Fruit fly (Drosophila melanogaster) whole organism, embryonic: ENCODE measurements around the gene alpha-Man-Ia.

Source experiments
- CG10267 ChIP-seq: fragments of 200-800 bp; sonication (Bioruptor generic); optimal IDR thresholded peaks from 2 replicates; lab custom pipeline; 2018; ENCODE audit warnings: missing biosample characterization, mild to moderate bottlenecking, missing genetic modification characterization, moderate library complexity
- CG10543 ChIP-seq: fragments of 200-800 bp; sonication (Bioruptor generic); optimal IDR thresholded peaks from 3 replicates; lab custom pipeline; 2017; ENCODE audit warnings: missing biosample characterization, mild to moderate bottlenecking, missing genetic modification characterization, moderate library complexity
- CG11093 ChIP-seq: fragments of 200-800 bp; sonication (Bioruptor generic); IDR thresholded peaks from 3 replicates; pipeline ENCODE4 v1.3.6; 2022; ENCODE audit warnings: missing biosample characterization, missing genetic modification characterization
- CG11456 ChIP-seq: fragments of 200-800 bp; sonication (Bioruptor generic); IDR thresholded peaks from 3 replicates; pipeline ENCODE4 v1.3.6; 2022; ENCODE audit warnings: missing biosample characterization, missing genetic modification characterization
- CG12769 ChIP-seq: fragments of 200-800 bp; sonication (Bioruptor generic); optimal IDR thresholded peaks from 2 replicates; lab custom pipeline; 2019; ENCODE audit warnings: missing biosample characterization, mild to moderate bottlenecking, missing genetic modification characterization, moderate library complexity
- CG18476 ChIP-seq: fragments of 200-800 bp; sonication (Bioruptor generic); optimal IDR thresholded peaks from 2 replicates; lab custom pipeline; 2016; ENCODE audit warnings: missing biosample characterization, mild to moderate bottlenecking, missing genetic modification characterization
- CG31365 ChIP-seq: fragments of 200-800 bp; sonication (Bioruptor generic); optimal IDR thresholded peaks from 2 replicates; lab custom pipeline; 2018; ENCODE audit warnings: missing biosample characterization, mild to moderate bottlenecking, missing genetic modification characterization
- CG32532 ChIP-seq: fragments of 200-800 bp; sonication (Bioruptor generic); IDR thresholded peaks from 2 replicates; pipeline ENCODE4 v1.3.6; 2022; ENCODE audit warnings: missing biosample characterization, missing genetic modification characterization
- CG4404 ChIP-seq: fragments of 200-800 bp; sonication (Bioruptor generic); IDR thresholded peaks from 2 replicates; pipeline ENCODE4 v1.3.6; 2022; ENCODE audit warnings: missing biosample characterization, missing genetic modification characterization
- CG6854 ChIP-seq: fragments of 200-800 bp; sonication (Bioruptor generic); optimal IDR thresholded peaks from 3 replicates; lab custom pipeline; 2017; ENCODE audit warnings: missing biosample characterization, mild to moderate bottlenecking, missing genetic modification characterization
- CG7786 ChIP-seq: fragments of 200-800 bp; sonication (Bioruptor generic); optimal IDR thresholded peaks from 2 replicates; lab custom pipeline; 2016; ENCODE audit warnings: missing biosample characterization, missing genetic modification characterization
- CG7839 ChIP-seq: fragments of 200-800 bp; sonication (Bioruptor generic); optimal IDR thresholded peaks from 3 replicates; lab custom pipeline; 2018; ENCODE audit warnings: missing biosample characterization, mild to moderate bottlenecking, missing genetic modification characterization, moderate library complexity
- CG9797 ChIP-seq: fragments of 200-800 bp; sonication (Bioruptor generic); optimal IDR thresholded peaks from 3 replicates; lab custom pipeline; 2018; ENCODE audit warnings: missing biosample characterization, mild to moderate bottlenecking, missing genetic modification characterization
- CkIIα-i1 ChIP-seq: fragments of 200-800 bp; sonication (Bioruptor generic); IDR thresholded peaks from 2 replicates; pipeline ENCODE4 v1.3.6; 2022; ENCODE audit warnings: missing biosample characterization, missing genetic modification characterization
- Dfd ChIP-seq, 2 experiments: fragments of >200 bp; optimal IDR thresholded peaks; 2 replicates each; lab custom pipeline; 2017; ENCODE audit warnings: missing biosample characterization in 2 of 2, missing genetic modification characterization in 2 of 2
- Dip3 ChIP-seq: fragments of 200-800 bp; sonication (Bioruptor generic); optimal IDR thresholded peaks from 3 replicates; lab custom pipeline; 2016; ENCODE audit warnings: missing biosample characterization, missing genetic modification characterization
- Doc3 ChIP-seq: fragments of 200-800 bp; sonication (Bioruptor generic); IDR thresholded peaks from 3 replicates; pipeline ENCODE4 v1.3.6; 2022; ENCODE audit warnings: missing biosample characterization, missing genetic modification characterization; ENCODE audit not compliant: partially characterized antibody
- ERR ChIP-seq: fragments of 200-800 bp; sonication (Bioruptor generic); optimal IDR thresholded peaks from 2 replicates; lab custom pipeline; 2016; ENCODE audit warnings: missing biosample characterization, missing genetic modification characterization
- Ets97D ChIP-seq: fragments of 200-800 bp; sonication (Bioruptor generic); optimal IDR thresholded peaks from 3 replicates; lab custom pipeline; 2016; ENCODE audit warnings: missing biosample characterization, missing genetic modification characterization
- Fer1 ChIP-seq: fragments of 200-800 bp; sonication (Bioruptor generic); optimal IDR thresholded peaks from 2 replicates; lab custom pipeline; 2017; ENCODE audit warnings: missing biosample characterization, mild to moderate bottlenecking, missing genetic modification characterization
- Fer3 ChIP-seq: fragments of 200-800 bp; sonication (Bioruptor generic); optimal IDR thresholded peaks from 2 replicates; lab custom pipeline; 2018; ENCODE audit warnings: missing biosample characterization, mild to moderate bottlenecking, missing genetic modification characterization, moderate library complexity
- Hmx ChIP-seq: fragments of 200-800 bp; sonication (Bioruptor generic); optimal IDR thresholded peaks from 2 replicates; lab custom pipeline; 2016; ENCODE audit warnings: missing biosample characterization, missing genetic modification characterization
- Myb ChIP-seq: fragments of 200-800 bp; sonication (Bioruptor generic); optimal IDR thresholded peaks from 2 replicates; lab custom pipeline; 2016; ENCODE audit warnings: missing biosample characterization, missing genetic modification characterization
- NFAT ChIP-seq: fragments of 200-800 bp; sonication (Bioruptor generic); IDR thresholded peaks from 2 replicates; pipeline ENCODE4 v1.3.6; 2022; ENCODE audit warnings: missing biosample characterization, missing genetic modification characterization
- Poxn ChIP-seq: fragments of 200-800 bp; sonication (Bioruptor generic); IDR thresholded peaks from 2 replicates; pipeline ENCODE4 v1.3.6; 2022; ENCODE audit warnings: missing biosample characterization, missing genetic modification characterization
- Rfx ChIP-seq: fragments of 200-800 bp; sonication (Bioruptor generic); IDR thresholded peaks from 2 replicates; pipeline ENCODE4 v1.3.6; 2022; ENCODE audit warnings: missing biosample characterization, missing genetic modification characterization
- Rx ChIP-seq: fragments of 200-800 bp; sonication (Bioruptor generic); IDR thresholded peaks from 2 replicates; pipeline ENCODE4 v1.3.6; 2022; ENCODE audit warnings: missing biosample characterization, missing genetic modification characterization
- Sin3A ChIP-seq: fragments of >200 bp; optimal IDR thresholded peaks from 2 replicates; lab custom pipeline; 2018
- Tbp ChIP-seq: fragments of >200 bp; optimal IDR thresholded peaks from 2 replicates; lab custom pipeline; 2018; ENCODE audit warnings: missing biosample characterization, missing genetic modification characterization
- Trl ChIP-seq, 3 experiments: fragments of >200 bp in 2 of 3; fragments of 200-800 bp in 1 of 3; sonication (Bioruptor generic) in 1 of 3; optimal IDR thresholded peaks; 2 replicates in 1 of 3; 3 replicates in 2 of 3; lab custom pipeline; 2016 to 2017; ENCODE audit warnings: missing biosample characterization in 1 of 3, missing genetic modification characterization in 1 of 3
- al ChIP-seq: fragments of 200-800 bp; sonication (Bioruptor generic); IDR thresholded peaks from 2 replicates; pipeline ENCODE4 v1.3.6; 2022; ENCODE audit warnings: missing biosample characterization, missing genetic modification characterization
- bbx ChIP-seq: fragments of 200-800 bp; sonication (Bioruptor generic); IDR thresholded peaks from 2 replicates; pipeline ENCODE4 v1.3.6; 2022; ENCODE audit warnings: missing biosample characterization, missing genetic modification characterization; ENCODE audit not compliant: partially characterized antibody
- cad ChIP-seq: fragments of >200 bp; optimal IDR thresholded peaks from 2 replicates; lab custom pipeline; 2017; ENCODE audit warnings: missing biosample characterization, missing genetic modification characterization
- croc ChIP-seq: fragments of 200-800 bp; sonication (Bioruptor generic); conservative IDR thresholded peaks from 3 replicates; pipeline ENCODE4 v1.3.6; 2022; ENCODE audit warnings: missing biosample characterization, missing genetic modification characterization
- ems ChIP-seq: fragments of 200-800 bp; sonication (Bioruptor generic); optimal IDR thresholded peaks from 3 replicates; lab custom pipeline; 2016; ENCODE audit warnings: missing biosample characterization, missing genetic modification characterization
- gfzf ChIP-seq: fragments of 200-800 bp; sonication (Bioruptor generic); optimal IDR thresholded peaks from 2 replicates; lab custom pipeline; 2016; ENCODE audit warnings: missing biosample characterization, mild to moderate bottlenecking, missing genetic modification characterization, moderate library complexity
- hkb ChIP-seq, 2 experiments: fragments of 200-800 bp in 1 of 2; fragments of >200 bp in 1 of 2; sonication (Bioruptor generic) in 1 of 2; IDR thresholded peaks in 1 of 2; optimal IDR thresholded peaks in 1 of 2; 2 replicates each; pipeline versions ENCODE4 v1.3.6 to Lab custom; 2017 to 2022; ENCODE audit warnings: missing biosample characterization in 1 of 2, missing genetic modification characterization in 1 of 2
- hth ChIP-seq: fragments of >200 bp; optimal IDR thresholded peaks from 2 replicates; lab custom pipeline; 2017; ENCODE audit warnings: inconsistent platforms
- nmo ChIP-seq: fragments of 200-800 bp; sonication (Bioruptor generic); optimal IDR thresholded peaks from 2 replicates; lab custom pipeline; 2018; ENCODE audit warnings: missing biosample characterization, mild to moderate bottlenecking, missing genetic modification characterization, moderate library complexity
- onecut ChIP-seq: fragments of 200-800 bp; sonication (Bioruptor generic); IDR thresholded peaks from 2 replicates; pipeline ENCODE4 v1.3.6; 2022; ENCODE audit warnings: missing biosample characterization, missing genetic modification characterization
- psq ChIP-seq: fragments of 200-800 bp; sonication (Bioruptor generic); optimal IDR thresholded peaks from 2 replicates; lab custom pipeline; 2017; ENCODE audit warnings: missing biosample characterization, missing genetic modification characterization
- schlank ChIP-seq: fragments of 200-800 bp; sonication (Bioruptor generic); optimal IDR thresholded peaks from 2 replicates; lab custom pipeline; 2018; ENCODE audit warnings: missing biosample characterization, mild to moderate bottlenecking, missing genetic modification characterization
- seq ChIP-seq: fragments of 200-800 bp; sonication (Bioruptor generic); IDR thresholded peaks from 2 replicates; pipeline ENCODE4 v1.3.6; 2022; ENCODE audit warnings: missing biosample characterization, missing genetic modification characterization
- sim ChIP-seq: fragments of 200-800 bp; sonication (Bioruptor generic); IDR thresholded peaks from 2 replicates; pipeline ENCODE4 v1.3.6; 2022; ENCODE audit warnings: missing biosample characterization, missing genetic modification characterization
- slou ChIP-seq: fragments of 200-800 bp; sonication (Bioruptor generic); optimal IDR thresholded peaks from 3 replicates; lab custom pipeline; 2016; ENCODE audit warnings: missing biosample characterization, missing genetic modification characterization
- sna ChIP-seq: fragments of 200-800 bp; sonication (Bioruptor generic); IDR thresholded peaks from 2 replicates; pipeline ENCODE4 v1.3.6; 2022; ENCODE audit warnings: missing biosample characterization, missing genetic modification characterization; ENCODE audit not compliant: partially characterized antibody
- tin ChIP-seq: fragments of 200-800 bp; sonication (Bioruptor generic); optimal IDR thresholded peaks from 3 replicates; lab custom pipeline; 2016; ENCODE audit warnings: missing biosample characterization, missing genetic modification characterization
- tio ChIP-seq: fragments of 200-800 bp; sonication (Bioruptor generic); optimal IDR thresholded peaks from 2 replicates; lab custom pipeline; 2017; ENCODE audit warnings: missing biosample characterization, missing genetic modification characterization, inconsistent platforms
- unpg ChIP-seq: fragments of 200-800 bp; sonication (Bioruptor generic); optimal IDR thresholded peaks from 3 replicates; lab custom pipeline; 2018; ENCODE audit warnings: missing biosample characterization, mild to moderate bottlenecking, missing genetic modification characterization, moderate library complexity
- zen2 ChIP-seq: fragments of 200-800 bp; sonication (Bioruptor generic); IDR thresholded peaks from 3 replicates; pipeline ENCODE4 v1.3.6; 2022; ENCODE audit warnings: missing biosample characterization, missing genetic modification characterization; ENCODE audit not compliant: partially characterized antibody

Gene alpha-Man-Ia

dm6 chrX:10263165-10263956 is 62.4 kb downstream of the alpha-Man-Ia start, which contains the start of gene Hk (continued):
- no peak for TF ChIP-seq hth (lab: Kevin White, UChicago)
- peak; percentile 58 for TF ChIP-seq CG7839 (tag; lab: Kevin White, UChicago)
- peak; percentile 57 for TF ChIP-seq Rfx (GFP tag; lab: Robert Waterston, UW)
- TF ChIP-seq gfzf (GFP tag; lab: Kevin White, UChicago) = no peak
- no peak for TF ChIP-seq Tbp (GFP tag; lab: Kevin White, UChicago)
- no peak for TF ChIP-seq Sin3A (lab: Kevin White, UChicago)
- TF ChIP-seq CG11456 (GFP tag; lab: Robert Waterston, UW) = no peak
- TF ChIP-seq cad (GFP tag; lab: Kevin White, UChicago) = no peak
- TF ChIP-seq CG4404 (GFP tag; lab: Robert Waterston, UW) = no peak
- TF ChIP-seq Trl (optimal IDR thresholded peaks at IDR 0.05; lab: Kevin White, UChicago) = no peak
- TF ChIP-seq Trl (GFP tag; optimal IDR thresholded peaks at IDR 0.05; lab: Kevin White, UChicago) = no peak
- peak; percentile 29; the same call in 1 of the 2 replicates for TF ChIP-seq al (GFP tag; lab: Robert Waterston, UW)
- no peak for TF ChIP-seq CG6854 (GFP tag; lab: Kevin White, UChicago)
- no peak for TF ChIP-seq CG9797 (GFP tag; lab: Kevin White, UChicago)
- no peak for TF ChIP-seq sna (GFP tag; lab: Robert Waterston, UW)
- no peak for TF ChIP-seq Poxn (GFP tag; lab: Robert Waterston, UW)
- peak; percentile 61 for TF ChIP-seq CG7786 (GFP tag; lab: Kevin White, UChicago)
- TF ChIP-seq unpg (GFP tag; lab: Kevin White, UChicago) = peak; percentile 28
- peak; percentile 54 for TF ChIP-seq Fer1
- no peak for TF ChIP-seq bbx (GFP tag; lab: Robert Waterston, UW)
- TF ChIP-seq CG12769 (tag; lab: Kevin White, UChicago) = peak; percentile 49
- TF ChIP-seq CG31365 (tag; lab: Kevin White, UChicago) = no peak
- peak; percentile 56 for TF ChIP-seq CG32532 (GFP tag; lab: Robert Waterston, UW)
- 0 out of 2 replicates have a peak, but pooled peaks have one; percentile 24 for TF ChIP-seq seq
- TF ChIP-seq schlank (tag; lab: Kevin White, UChicago) = peak; percentile 56
- no peak for TF ChIP-seq onecut (GFP tag; lab: Robert Waterston, UW)
- no peak for TF ChIP-seq hkb (optimal IDR thresholded peaks at IDR 0.05; lab: Kevin White, UChicago)
- no peak for TF ChIP-seq hkb (GFP tag; IDR thresholded peaks at IDR 0.05; lab: Robert Waterston, UW)
- no peak for TF ChIP-seq CkIIα-i1
- no peak for TF ChIP-seq ems
- TF ChIP-seq Dfd (GFP tag; optimal IDR thresholded peaks at IDR 0.05; lab: Kevin White, UChicago) = no peak
- TF ChIP-seq NFAT (GFP tag; lab: Robert Waterston, UW) = no peak
- no peak for TF ChIP-seq sim (GFP tag; lab: Robert Waterston, UW)
- TF ChIP-seq ERR (GFP tag; lab: Kevin White, UChicago) = peak; percentile 26
- peak; percentile 32 for TF ChIP-seq CG10543 (GFP tag; lab: Kevin White, UChicago)
- TF ChIP-seq CG18476 (GFP tag; lab: Kevin White, UChicago) = no peak
- TF ChIP-seq nmo (GFP tag; lab: Kevin White, UChicago) = peak; percentile 20
- TF ChIP-seq Hmx (GFP tag; lab: Kevin White, UChicago) = no peak
- no peak for TF ChIP-seq Doc3
- TF ChIP-seq zen2 (GFP tag; lab: Robert Waterston, UW) = no peak
- peak; percentile 5 for TF ChIP-seq Myb (GFP tag; lab: Kevin White, UChicago)
- TF ChIP-seq Rx = no peak
- TF ChIP-seq Ets97D (GFP tag; lab: Kevin White, UChicago) = no peak
- TF ChIP-seq psq (GFP tag; lab: Kevin White, UChicago) = no peak
- peak; percentile 45 for TF ChIP-seq Fer3 (tag; lab: Kevin White, UChicago)
- peak; percentile 41 for TF ChIP-seq Dip3 (GFP tag; lab: Kevin White, UChicago)
- TF ChIP-seq slou = no peak
- peak; percentile 14 for TF ChIP-seq tin (GFP tag; lab: Kevin White, UChicago)
- TF ChIP-seq CG11093 (GFP tag; lab: Robert Waterston, UW) = no peak
- peak; percentile 41 for TF ChIP-seq tio
- no peak for TF ChIP-seq croc (GFP tag; lab: Robert Waterston, UW)
- no peak for TF ChIP-seq CG10267
